Worm (Caenorhabditis elegans) whole organism, young adult: Measurements from ENCODE around the gene str-182.

Experiments used
- F49E8.2 ChIP-seq: sonication (generic microtip); optimal IDR thresholded peaks from 3 replicates; lab custom pipeline; 2017; ENCODE audit warnings: missing genetic modification characterization, mild to moderate bottlenecking, missing compliant biosample characterization, antibody characterized with exemption, moderate library complexity; ENCODE audit not compliant: insufficient read depth
- F57C9.4 ChIP-seq: sonication (generic microtip); optimal IDR thresholded peaks from 2 replicates; lab custom pipeline; 2017; ENCODE audit warnings: mild to moderate bottlenecking, missing genetic modification characterization, missing compliant biosample characterization
- K11D2.4 ChIP-seq: fragments of 200-800 bp; sonication (Bioruptor generic); IDR thresholded peaks from 2 replicates; pipeline ENCODE4 v1.3.6; 2022; ENCODE audit warnings: missing genetic modification reagents, missing genetic modification characterization, missing compliant biosample characterization
- Y53G8AR.9 ChIP-seq: fragments of 200-800 bp; sonication (Bioruptor generic); conservative IDR thresholded peaks from 2 replicates; pipeline ENCODE4 v1.3.6; 2022; ENCODE audit warnings: missing genetic modification reagents, missing genetic modification characterization, missing compliant biosample characterization
- Y95B8A.8 ChIP-seq: fragments of 200-800 bp; sonication (Bioruptor generic); IDR thresholded peaks from 2 replicates; pipeline ENCODE4 v1.3.6; 2022; ENCODE audit warnings: missing genetic modification reagents, missing genetic modification characterization, missing compliant biosample characterization
- ama-1 ChIP-seq, 3 experiments: fragments of 150-350 bp in 1 of 3; sonication (generic microtip) in 2 of 3; optimal IDR thresholded peaks; 2 replicates each; lab custom pipeline; 2014 to 2018; ENCODE audit warnings: missing biosample characterization in 2 of 3, missing genetic modification characterization in 2 of 3, missing genetic modification reagents in 2 of 3
- attf-6 ChIP-seq: fragments of 200-800 bp; sonication (Bioruptor generic); IDR thresholded peaks from 2 replicates; pipeline ENCODE4 v1.3.6; 2022; ENCODE audit warnings: missing genetic modification reagents, missing genetic modification characterization, missing compliant biosample characterization
- cebp-1 ChIP-seq, 2 experiments: fragments of 200-800 bp in 1 of 2; sonication (Bioruptor generic) in 1 of 2; sonication (generic microtip) in 1 of 2; IDR thresholded peaks in 1 of 2; optimal IDR thresholded peaks in 1 of 2; 2 replicates each; pipeline versions ENCODE4 v1.3.6 to Lab custom; 2017 to 2022; ENCODE audit warnings: missing compliant biosample characterization in 2 of 2, missing genetic modification characterization in 2 of 2, mild to moderate bottlenecking in 1 of 2, missing genetic modification reagents in 1 of 2, moderate library complexity in 1 of 2
- cebp-2 ChIP-seq: fragments of 200-800 bp; sonication (Bioruptor generic); IDR thresholded peaks from 2 replicates; pipeline ENCODE4 v1.3.6; 2022; ENCODE audit warnings: missing genetic modification characterization, missing compliant biosample characterization
- dpl-1 ChIP-seq: fragments of 150-350 bp; optimal IDR thresholded peaks from 2 replicates; lab custom pipeline; 2014; ENCODE audit warnings: missing biosample characterization, missing genetic modification reagents, missing genetic modification characterization
- hrde-1 ChIP-seq: sonication (generic microtip); optimal IDR thresholded peaks from 2 replicates; lab custom pipeline; 2016; ENCODE audit warnings: missing genetic modification characterization, mild to moderate bottlenecking, missing compliant biosample characterization, moderate library complexity, missing genotype, missing genetic modification reagents, borderline replicate concordance
- hsf-1 ChIP-seq: fragments of 200-800 bp; sonication (Bioruptor generic); IDR thresholded peaks from 2 replicates; pipeline ENCODE4 v1.3.6; 2022; ENCODE audit warnings: missing genetic modification reagents, missing genetic modification characterization, missing compliant biosample characterization
- madf-10 ChIP-seq: sonication (generic microtip); optimal IDR thresholded peaks from 2 replicates; lab custom pipeline; 2016; ENCODE audit warnings: mild to moderate bottlenecking, missing genetic modification characterization, missing compliant biosample characterization
- madf-6 ChIP-seq: fragments of 200-800 bp; sonication (Bioruptor generic); IDR thresholded peaks from 2 replicates; pipeline ENCODE4 v1.3.6; 2022; ENCODE audit warnings: missing genetic modification reagents, missing genetic modification characterization, missing compliant biosample characterization
- mes-4 ChIP-seq: sonication (generic microtip); optimal IDR thresholded peaks from 2 replicates; lab custom pipeline; 2016; ENCODE audit warnings: missing genotype, missing genetic modification characterization, missing compliant biosample characterization
- nfya-2 ChIP-seq: fragments of 200-800 bp; sonication (Bioruptor generic); IDR thresholded peaks from 2 replicates; pipeline ENCODE4 v1.3.6; 2022; ENCODE audit warnings: missing genetic modification reagents, missing genetic modification characterization, missing compliant biosample characterization
- nfyb-1 ChIP-seq: fragments of 200-800 bp; sonication (Bioruptor generic); IDR thresholded peaks from 2 replicates; pipeline ENCODE4 v1.3.6; 2022; ENCODE audit warnings: missing genetic modification reagents, missing genetic modification characterization, missing compliant biosample characterization
- nhr-179 ChIP-seq: sonication (generic microtip); optimal IDR thresholded peaks from 2 replicates; lab custom pipeline; 2016; ENCODE audit warnings: mild to moderate bottlenecking, missing genetic modification characterization, missing compliant biosample characterization
- nhr-90 ChIP-seq: sonication (generic microtip); optimal IDR thresholded peaks from 2 replicates; lab custom pipeline; 2016; ENCODE audit warnings: missing genotype, mild to moderate bottlenecking, missing genetic modification characterization, missing compliant biosample characterization
- pbrm-1 ChIP-seq: fragments of 200-800 bp; sonication (Bioruptor generic); IDR thresholded peaks from 2 replicates; pipeline ENCODE4 v1.3.6; 2022; ENCODE audit warnings: missing genetic modification reagents, missing genetic modification characterization, missing compliant biosample characterization
- rec-8 ChIP-seq, 2 experiments: sonication (generic microtip); optimal IDR thresholded peaks; 2 replicates each; lab custom pipeline; 2016; ENCODE audit warnings: mild to moderate bottlenecking in 2 of 2, missing genetic modification characterization in 2 of 2, missing genetic modification reagents in 2 of 2, missing genotype in 2 of 2, missing biosample characterization in 1 of 2, missing compliant biosample characterization in 1 of 2, moderate library complexity in 1 of 2
- rpc-1 ChIP-seq, 2 experiments: fragments of 150-350 bp in 1 of 2; sonication (generic microtip) in 1 of 2; optimal IDR thresholded peaks; 2 replicates each; lab custom pipeline; 2014 to 2018; ENCODE audit warnings: missing biosample characterization in 1 of 2, missing genetic modification characterization in 1 of 2, missing genetic modification reagents in 1 of 2, missing genotype in 1 of 2
- snpc-1.1 ChIP-seq: sonication (generic microtip); optimal IDR thresholded peaks from 2 replicates; lab custom pipeline; 2017; ENCODE audit warnings: missing genetic modification characterization, mild to moderate bottlenecking, missing compliant biosample characterization, antibody characterized with exemption, moderate library complexity, missing genotype, missing genetic modification reagents; ENCODE audit not compliant: insufficient read depth
- snpc-4 ChIP-seq, 5 experiments: fragments of 150-350 bp in 1 of 5; sonication (generic microtip) in 4 of 5; optimal IDR thresholded peaks; 2 replicates each; lab custom pipeline; 2014 to 2018; ENCODE audit warnings: missing genetic modification characterization in 5 of 5, missing biosample characterization in 3 of 5, antibody characterized with exemption in 2 of 5, mild to moderate bottlenecking in 2 of 5, missing compliant biosample characterization in 2 of 5, missing genotype in 2 of 5, moderate library complexity in 2 of 5, missing genetic modification reagents in 1 of 5
- tbx-9 ChIP-seq: sonication (generic microtip); optimal IDR thresholded peaks from 2 replicates; lab custom pipeline; 2016; ENCODE audit warnings: borderline replicate concordance, missing genetic modification characterization, inconsistent platforms, missing compliant biosample characterization
- zfh-2 ChIP-seq: fragments of 200-800 bp; sonication (Bioruptor generic); conservative IDR thresholded peaks from 2 replicates; pipeline ENCODE4 v1.3.6; 2022; ENCODE audit warnings: missing genetic modification reagents, missing genetic modification characterization, missing compliant biosample characterization
- ztf-28 ChIP-seq: fragments of 200-800 bp; sonication (Bioruptor generic); IDR thresholded peaks from 2 replicates; pipeline ENCODE4 v1.3.6; 2022; ENCODE audit warnings: missing genetic modification reagents, missing genetic modification characterization, missing compliant biosample characterization

Gene str-182

DNA sequence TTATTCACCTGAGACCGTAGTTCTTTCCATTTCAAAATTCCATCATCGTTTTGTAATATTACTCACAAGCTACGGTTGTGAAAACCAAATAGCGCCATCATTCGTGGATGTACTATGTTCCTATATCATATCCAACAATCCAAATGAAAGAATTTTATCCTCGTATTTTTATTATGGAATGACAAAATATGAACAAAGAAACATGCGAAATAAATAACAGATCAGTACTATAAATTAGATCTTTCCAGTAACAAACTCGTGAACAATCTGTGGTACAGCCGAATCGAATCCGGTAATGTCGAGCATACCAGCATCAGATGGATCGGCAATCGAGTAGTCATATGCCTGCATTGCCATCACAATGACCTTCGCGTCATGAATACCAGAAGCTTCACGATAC lies 19.5 kb upstream of the str-182 start (continued):
- TF ChIP-seq rec-8 (tag; optimal IDR thresholded peaks at IDR 0.05; lab: Kevin White, UChicago) (no peak), madf-6 (GFP tag; lab: Robert Waterston, UW) (0 out of 2 replicates have a peak, but pooled peaks have one; percentile 11), F49E8.2 (peak; percentile 10), zfh-2 (GFP tag; lab: Robert Waterston, UW) (no peak), tbx-9 (tag; lab: Kevin White, UChicago) (no peak), Y95B8A.8 (GFP tag; lab: Robert Waterston, UW) (peak; percentile 67; the same call in 1 of the 2 replicates), nhr-90 (tag; lab: Kevin White, UChicago) (no peak)

DNA sequence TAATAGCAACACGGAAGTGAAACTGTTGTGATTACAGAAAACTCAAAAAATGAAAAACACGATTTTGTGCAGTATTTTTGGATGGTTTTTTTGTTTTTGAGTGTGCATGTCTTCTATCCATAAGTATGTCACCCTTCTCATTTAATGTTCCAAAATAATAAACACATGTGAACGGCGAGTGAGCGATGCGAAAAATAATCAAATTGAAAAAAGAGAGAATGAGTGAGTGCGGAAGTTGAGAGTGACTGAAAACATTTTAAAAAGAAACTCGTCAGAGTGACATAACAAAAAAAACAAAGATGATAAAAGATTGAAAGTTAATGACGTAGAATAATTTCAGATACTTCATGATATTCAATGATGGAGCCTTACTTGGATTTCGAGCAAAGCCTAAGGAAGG lies 16.3 kb upstream of the str-182 start:
- TF ChIP-seq F57C9.4 (no peak), hrde-1 (no peak), madf-10 (tag; lab: Kevin White, UChicago) (no peak), cebp-1 (GFP tag; IDR thresholded peaks at IDR 0.05; lab: Robert Waterston, UW) (no peak), cebp-1 (tag; optimal IDR thresholded peaks at IDR 0.05; lab: Kevin White, UChicago) (no peak), rpc-1 (optimal IDR thresholded peaks at IDR 0.05; lab: Kevin White, UChicago) (no peak), rpc-1 (tag; optimal IDR thresholded peaks at IDR 0.05; lab: Kevin White, UChicago) (no peak), dpl-1 (GFP tag; lab: Kevin White, UChicago) (no peak), zfh-2 (GFP tag; lab: Robert Waterston, UW) (no peak), K11D2.4 (no peak), tbx-9 (tag; lab: Kevin White, UChicago) (no peak), nhr-179 (no peak), snpc-1.1 (no peak), madf-6 (GFP tag; lab: Robert Waterston, UW) (no peak), attf-6 (GFP tag; lab: Robert Waterston, UW) (no peak), mes-4 (tag; lab: Kevin White, UChicago) (no peak), snpc-4 (GFP tag; optimal IDR thresholded peaks at IDR 0.05; lab: Kevin White, UChicago) (no peak), snpc-4 (tag; optimal IDR thresholded peaks at IDR 0.05; lab: Kevin White, UChicago) (no peak), hsf-1 (GFP tag; lab: Robert Waterston, UW) (no peak)

DNA sequence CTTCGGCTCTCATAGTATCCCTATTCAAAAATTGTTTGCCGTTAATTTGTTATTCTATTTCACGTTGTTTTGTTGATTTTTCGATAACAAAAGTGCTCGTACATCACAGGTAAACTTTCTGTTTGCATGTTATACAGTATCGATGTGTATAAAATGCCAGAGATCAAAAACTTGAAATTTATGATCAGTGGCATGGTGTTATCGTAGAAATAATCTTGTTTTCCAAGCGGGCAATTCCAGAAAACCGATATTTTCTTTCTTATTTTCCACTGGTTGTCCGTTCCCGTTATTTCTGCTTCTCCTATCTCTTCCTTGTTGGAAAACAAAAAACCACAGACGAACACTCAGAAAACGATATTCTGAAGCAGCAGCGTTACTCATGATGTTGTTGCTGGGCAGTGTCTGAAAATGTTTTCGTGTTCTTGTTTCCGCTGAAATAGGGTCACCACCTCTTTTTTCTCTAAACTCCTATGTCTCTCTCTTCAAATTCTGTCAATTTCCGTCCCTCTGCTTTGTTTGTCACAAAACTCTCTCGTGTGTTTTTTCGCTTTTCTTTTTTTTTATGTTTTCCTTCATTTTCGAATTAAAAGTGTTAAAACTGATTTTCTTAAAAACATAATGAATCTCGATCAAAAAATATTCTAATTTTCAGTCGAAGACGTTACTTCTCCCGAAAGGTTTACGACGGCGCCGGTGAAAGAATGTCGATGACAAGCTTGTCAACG lies 15.2 kb upstream of the str-182 start, which contains the start of gene akt-1:
akt-1 (plus strand) TSS at position 651 of the 725 bp plus-strand sequence.
- TF ChIP-seq nfyb-1 (GFP tag; lab: Robert Waterston, UW) (0 out of 2 replicates have a peak, but pooled peaks have one; percentile 9), cebp-2 (GFP tag; lab: Robert Waterston, UW) (no peak), zfh-2 (GFP tag; lab: Robert Waterston, UW) (peak; percentile 44; the same call in 1 of the 2 replicates), Y53G8AR.9 (GFP tag; lab: Robert Waterston, UW) (0 out of 2 replicates have a peak, but pooled peaks have one; percentile 40)

DNA sequence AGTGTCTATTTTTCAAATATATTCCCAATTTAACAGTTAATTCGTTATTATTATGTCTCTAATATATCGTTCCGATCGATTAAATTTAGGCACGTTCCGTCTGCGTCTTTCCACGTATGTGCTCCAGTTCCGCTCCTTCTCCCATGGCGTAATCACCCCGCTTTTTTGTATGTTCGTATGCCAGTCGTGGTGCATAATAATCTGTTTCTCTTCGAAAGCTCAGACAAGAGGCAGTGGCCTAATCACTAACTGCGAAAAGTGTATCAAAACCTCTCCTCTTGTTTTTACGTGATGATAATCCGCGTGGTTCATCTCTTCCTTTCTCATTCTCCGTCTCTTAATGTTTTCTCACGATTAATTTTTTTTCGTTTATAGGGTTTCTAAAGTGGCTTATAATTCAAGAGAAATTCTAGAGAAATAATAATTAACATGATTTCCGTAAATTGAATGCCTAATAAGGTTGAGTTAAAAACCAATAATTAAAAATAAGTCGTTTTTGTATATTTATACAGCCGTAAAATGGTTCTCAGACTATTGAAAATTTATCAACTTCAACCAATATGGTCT lies 14.5 kb upstream of the str-182 start:
- no peak for TF ChIP-seq ztf-28 (GFP tag; lab: Robert Waterston, UW)
- TF ChIP-seq pbrm-1 (GFP tag; lab: Robert Waterston, UW), result no peak
- TF ChIP-seq snpc-1.1, result no peak
- no peak for TF ChIP-seq nfya-2
- TF ChIP-seq hrde-1, result no peak
- TF ChIP-seq ama-1 (optimal IDR thresholded peaks at IDR 0.05; lab: Kevin White, UChicago), result no peak
- TF ChIP-seq ama-1 (GFP tag; optimal IDR thresholded peaks at IDR 0.05; lab: Kevin White, UChicago), result no peak
